Fruit fly (Drosophila melanogaster) whole organism, embryonic: ENCODE results near the gene Cyp318a1.
A peak's percentile ranks its signal among the peaks of the same experiment; 100 is the strongest.

Experiments used
- Aef1 ChIP-seq: fragments of 200-800 bp; sonication (Bioruptor generic); IDR thresholded peaks from 3 replicates; pipeline ENCODE4 v1.3.6; 2022; ENCODE audit warnings: missing biosample characterization, missing genetic modification characterization
- Bgb ChIP-seq: fragments of 200-800 bp; sonication (Bioruptor generic); IDR thresholded peaks from 2 replicates; pipeline ENCODE4 v1.3.6; 2022; ENCODE audit warnings: missing biosample characterization, missing genetic modification characterization; ENCODE audit not compliant: partially characterized antibody
- CG10321 ChIP-seq: fragments of 200-800 bp; sonication (Bioruptor generic); IDR thresholded peaks from 2 replicates; pipeline ENCODE4 v1.3.6; 2022; ENCODE audit warnings: missing biosample characterization, missing genetic modification characterization
- CG10565 ChIP-seq: fragments of 200-800 bp; sonication (Bioruptor generic); optimal IDR thresholded peaks from 3 replicates; lab custom pipeline; 2016; ENCODE audit warnings: missing biosample characterization, mild to moderate bottlenecking, missing genetic modification characterization
- CG12155 ChIP-seq: fragments of 200-800 bp; sonication (Bioruptor generic); optimal IDR thresholded peaks from 3 replicates; lab custom pipeline; 2016; ENCODE audit warnings: missing biosample characterization, missing genetic modification characterization
- CG12391 ChIP-seq: fragments of 200-800 bp; sonication (Bioruptor generic); optimal IDR thresholded peaks from 3 replicates; lab custom pipeline; 2018; ENCODE audit warnings: missing biosample characterization, mild to moderate bottlenecking, missing genetic modification characterization, moderate library complexity
- CG14860 ChIP-seq: fragments of 200-800 bp; sonication (Bioruptor generic); IDR thresholded peaks from 3 replicates; pipeline ENCODE4 v1.3.6; 2022; ENCODE audit warnings: missing biosample characterization, missing genetic modification characterization; ENCODE audit not compliant: partially characterized antibody
- CG15601 ChIP-seq: fragments of 200-800 bp; sonication (Bioruptor generic); optimal IDR thresholded peaks from 3 replicates; lab custom pipeline; 2019; ENCODE audit warnings: missing biosample characterization, mild to moderate bottlenecking, missing genetic modification characterization, moderate library complexity
- CG17802 ChIP-seq: fragments of 200-800 bp; sonication (Bioruptor generic); optimal IDR thresholded peaks from 2 replicates; lab custom pipeline; 2018; ENCODE audit warnings: missing biosample characterization, mild to moderate bottlenecking, missing genetic modification characterization, moderate library complexity
- CG1792 ChIP-seq: fragments of 200-800 bp; sonication (Bioruptor generic); optimal IDR thresholded peaks from 2 replicates; lab custom pipeline; 2016; ENCODE audit warnings: missing biosample characterization, missing genetic modification characterization
- CG2129 ChIP-seq: fragments of 200-800 bp; sonication (Bioruptor generic); IDR thresholded peaks from 2 replicates; pipeline ENCODE4 v1.3.6; 2022; ENCODE audit warnings: missing biosample characterization, missing genetic modification characterization; ENCODE audit not compliant: partially characterized antibody
- CG2202 ChIP-seq: fragments of 200-800 bp; sonication (Bioruptor generic); optimal IDR thresholded peaks from 2 replicates; lab custom pipeline; 2018; ENCODE audit warnings: missing biosample characterization, mild to moderate bottlenecking, missing genetic modification characterization
- CG2678 ChIP-seq: fragments of 200-800 bp; sonication (Bioruptor generic); optimal IDR thresholded peaks from 3 replicates; lab custom pipeline; 2019; ENCODE audit warnings: missing biosample characterization, mild to moderate bottlenecking, missing genetic modification characterization, moderate library complexity
- CG3065 ChIP-seq: fragments of 200-800 bp; sonication (Bioruptor generic); optimal IDR thresholded peaks from 2 replicates; lab custom pipeline; 2016; ENCODE audit warnings: missing biosample characterization, missing genetic modification characterization
- CG34224 ChIP-seq: fragments of 200-800 bp; sonication (Bioruptor generic); IDR thresholded peaks from 3 replicates; pipeline ENCODE4 v1.3.6; 2022; ENCODE audit warnings: missing biosample characterization, missing genetic modification characterization; ENCODE audit not compliant: partially characterized antibody
- CG6654 ChIP-seq: fragments of 200-800 bp; sonication (Bioruptor generic); optimal IDR thresholded peaks from 2 replicates; lab custom pipeline; 2017; ENCODE audit warnings: missing biosample characterization, mild to moderate bottlenecking, missing genetic modification characterization
- CG6791 ChIP-seq: fragments of 200-800 bp; sonication (Bioruptor generic); IDR thresholded peaks from 3 replicates; pipeline ENCODE4 v1.3.6; 2022; ENCODE audit warnings: missing biosample characterization, missing genetic modification characterization; ENCODE audit not compliant: partially characterized antibody
- CG9932 ChIP-seq: fragments of 200-800 bp; sonication (Bioruptor generic); IDR thresholded peaks from 2 replicates; pipeline ENCODE4 v1.3.6; 2022; ENCODE audit warnings: missing biosample characterization, missing genetic modification characterization
- Dad ChIP-seq: fragments of 200-800 bp; sonication (Bioruptor generic); optimal IDR thresholded peaks from 3 replicates; lab custom pipeline; 2016; ENCODE audit warnings: missing biosample characterization, missing genetic modification characterization
- Dref ChIP-seq: fragments of 200-800 bp; sonication (Bioruptor generic); IDR thresholded peaks from 2 replicates; pipeline ENCODE4 v1.3.6; 2022; ENCODE audit warnings: missing biosample characterization, missing genetic modification characterization
- E2f2 ChIP-seq: fragments of 200-800 bp; sonication (Bioruptor generic); IDR thresholded peaks from 2 replicates; pipeline ENCODE4 v1.3.6; 2022; ENCODE audit warnings: missing biosample characterization, missing genetic modification characterization
- HLHmδ ChIP-seq: fragments of 200-800 bp; sonication (Bioruptor generic); optimal IDR thresholded peaks from 2 replicates; lab custom pipeline; 2018; ENCODE audit warnings: missing biosample characterization, mild to moderate bottlenecking, missing genetic modification characterization, moderate library complexity
- HmgZ ChIP-seq: fragments of 200-800 bp; sonication (Bioruptor generic); optimal IDR thresholded peaks from 2 replicates; lab custom pipeline; 2018; ENCODE audit warnings: missing biosample characterization, mild to moderate bottlenecking, missing genetic modification characterization
- Hr39 ChIP-seq: fragments of >200 bp; optimal IDR thresholded peaks from 2 replicates; lab custom pipeline; 2017
- MBD-R2 ChIP-seq: fragments of 200-800 bp; sonication (Bioruptor generic); IDR thresholded peaks from 2 replicates; pipeline ENCODE4 v1.3.6; 2022; ENCODE audit warnings: missing biosample characterization, missing genetic modification characterization
- Med ChIP-seq: fragments of 200-800 bp; sonication (Bioruptor generic); peaks from one replicate; lab custom pipeline; 2016; ENCODE audit warnings: missing biosample characterization, missing genetic modification characterization, mild to moderate bottlenecking, inconsistent platforms, moderate library complexity
- Meics ChIP-seq: fragments of 200-800 bp; sonication (Bioruptor generic); optimal IDR thresholded peaks from 2 replicates; lab custom pipeline; 2017; ENCODE audit warnings: missing biosample characterization, mild to moderate bottlenecking, missing genetic modification characterization
- Mrtf ChIP-seq: fragments of 200-800 bp; sonication (Bioruptor generic); IDR thresholded peaks from 3 replicates; pipeline ENCODE4 v1.3.6; 2022; ENCODE audit warnings: missing biosample characterization, missing genetic modification characterization
- Oaz ChIP-seq: fragments of 200-800 bp; sonication (Bioruptor generic); IDR thresholded peaks from 2 replicates; pipeline ENCODE4 v1.3.6; 2022; ENCODE audit warnings: missing biosample characterization, missing genetic modification characterization
- Rfx ChIP-seq: fragments of 200-800 bp; sonication (Bioruptor generic); IDR thresholded peaks from 2 replicates; pipeline ENCODE4 v1.3.6; 2022; ENCODE audit warnings: missing biosample characterization, missing genetic modification characterization
- Sry-δ ChIP-seq: fragments of 200-800 bp; sonication (Bioruptor generic); optimal IDR thresholded peaks from 2 replicates; lab custom pipeline; 2016; ENCODE audit warnings: missing biosample characterization, missing genetic modification characterization
- Tbp ChIP-seq: fragments of >200 bp; optimal IDR thresholded peaks from 2 replicates; lab custom pipeline; 2018; ENCODE audit warnings: missing biosample characterization, missing genetic modification characterization
- Usf ChIP-seq: fragments of 200-800 bp; sonication (Bioruptor generic); optimal IDR thresholded peaks from 2 replicates; lab custom pipeline; 2017; ENCODE audit warnings: missing genotype, missing biosample characterization, missing genetic modification characterization
- bsh ChIP-seq, 2 experiments: fragments of 200-800 bp; sonication (Bioruptor generic); optimal IDR thresholded peaks; 2 replicates each; lab custom pipeline; 2017 to 2018; ENCODE audit warnings: mild to moderate bottlenecking in 2 of 2, missing biosample characterization in 2 of 2, missing genetic modification characterization in 2 of 2, moderate library complexity in 1 of 2
- cas ChIP-seq: fragments of 200-800 bp; sonication (Bioruptor generic); IDR thresholded peaks from 2 replicates; pipeline ENCODE4 v1.3.6; 2022; ENCODE audit warnings: missing biosample characterization, missing genetic modification characterization
- fd3F ChIP-seq: fragments of 200-800 bp; sonication (Bioruptor generic); optimal IDR thresholded peaks from 2 replicates; lab custom pipeline; 2018; ENCODE audit warnings: missing biosample characterization, mild to moderate bottlenecking, missing genetic modification characterization, moderate library complexity
- hb ChIP-seq: fragments of 200-800 bp; sonication (Bioruptor generic); IDR thresholded peaks from 3 replicates; pipeline ENCODE4 v1.3.6; 2022; ENCODE audit warnings: missing biosample characterization, missing genetic modification characterization; ENCODE audit not compliant: partially characterized antibody
- hth ChIP-seq: fragments of >200 bp; optimal IDR thresholded peaks from 2 replicates; lab custom pipeline; 2017; ENCODE audit warnings: inconsistent platforms
- knrl ChIP-seq: fragments of 200-800 bp; sonication (Bioruptor generic); IDR thresholded peaks from 3 replicates; pipeline ENCODE4 v1.3.6; 2022; ENCODE audit warnings: missing biosample characterization, missing genetic modification characterization; ENCODE audit not compliant: partially characterized antibody
- lilli ChIP-seq: fragments of 200-800 bp; sonication (Bioruptor generic); optimal IDR thresholded peaks from 3 replicates; lab custom pipeline; 2016; ENCODE audit warnings: missing biosample characterization, missing genetic modification characterization
- nau ChIP-seq: fragments of 200-800 bp; sonication (Bioruptor generic); optimal IDR thresholded peaks from 3 replicates; lab custom pipeline; 2017; ENCODE audit warnings: missing biosample characterization, mild to moderate bottlenecking, missing genetic modification characterization, missing genetic modification reagents
- pzg ChIP-seq: fragments of 200-800 bp; sonication (Bioruptor generic); optimal IDR thresholded peaks from 3 replicates; lab custom pipeline; 2018; ENCODE audit warnings: missing biosample characterization, mild to moderate bottlenecking, missing genetic modification characterization, moderate library complexity
- sna ChIP-seq: fragments of 200-800 bp; sonication (Bioruptor generic); IDR thresholded peaks from 2 replicates; pipeline ENCODE4 v1.3.6; 2022; ENCODE audit warnings: missing biosample characterization, missing genetic modification characterization; ENCODE audit not compliant: partially characterized antibody
- sqz ChIP-seq: fragments of 200-800 bp; sonication (Bioruptor generic); optimal IDR thresholded peaks from 3 replicates; lab custom pipeline; 2018; ENCODE audit warnings: missing biosample characterization, mild to moderate bottlenecking, missing genetic modification characterization
- tin ChIP-seq: fragments of 200-800 bp; sonication (Bioruptor generic); optimal IDR thresholded peaks from 3 replicates; lab custom pipeline; 2016; ENCODE audit warnings: missing biosample characterization, missing genetic modification characterization
- trh ChIP-seq: fragments of 200-800 bp; sonication (Bioruptor generic); optimal IDR thresholded peaks from 2 replicates; lab custom pipeline; 2016; ENCODE audit warnings: missing biosample characterization, missing genetic modification characterization
- unc-4 ChIP-seq: fragments of 200-800 bp; sonication (Bioruptor generic); IDR thresholded peaks from 2 replicates; pipeline ENCODE4 v1.3.6; 2022; ENCODE audit warnings: missing biosample characterization, missing genetic modification characterization; ENCODE audit not compliant: partially characterized antibody
- wdn ChIP-seq: fragments of 200-800 bp; sonication (Bioruptor generic); IDR thresholded peaks from 2 replicates; pipeline ENCODE4 v1.3.6; 2022; ENCODE audit warnings: missing biosample characterization, missing genetic modification characterization
- zen2 ChIP-seq: fragments of 200-800 bp; sonication (Bioruptor generic); IDR thresholded peaks from 3 replicates; pipeline ENCODE4 v1.3.6; 2022; ENCODE audit warnings: missing biosample characterization, missing genetic modification characterization; ENCODE audit not compliant: partially characterized antibody
- zfh1 ChIP-seq: fragments of 200-800 bp; sonication (Bioruptor generic); IDR thresholded peaks from 3 replicates; pipeline ENCODE4 v1.3.6; 2022; ENCODE audit warnings: missing biosample characterization, missing genetic modification characterization

Gene Cyp318a1

dm6 chrX:12017815-12018439 is 14.5 kb upstream of the Cyp318a1 start, which contains the start of gene Chrac-16 (continued):
- TF ChIP-seq Bgb = peak; percentile 81
- no peak for TF ChIP-seq hth
- no peak for TF ChIP-seq tin (GFP tag; lab: Kevin White, UChicago)
- TF ChIP-seq CG2129 (GFP tag; lab: Robert Waterston, UW) = peak; percentile 60
- TF ChIP-seq Tbp = no peak
- TF ChIP-seq CG3065 = no peak
- TF ChIP-seq fd3F (GFP tag; lab: Kevin White, UChicago) = no peak
- TF ChIP-seq Meics (GFP tag; lab: Kevin White, UChicago) = no peak
- TF ChIP-seq CG17802 (tag; lab: Kevin White, UChicago) = no peak
- no peak for TF ChIP-seq zfh1 (GFP tag; lab: Robert Waterston, UW)
- TF ChIP-seq Sry-δ (GFP tag; lab: Kevin White, UChicago) = peak; percentile 83
- TF ChIP-seq lilli = no peak
- TF ChIP-seq CG6654 (GFP tag; lab: Kevin White, UChicago) = no peak
- TF ChIP-seq MBD-R2 = peak; percentile 55
- peak; percentile 29 for TF ChIP-seq pzg
- peak; percentile 61 for TF ChIP-seq CG34224 (GFP tag; lab: Robert Waterston, UW)
- no peak for TF ChIP-seq trh (GFP tag; lab: Kevin White, UChicago)
- no peak for TF ChIP-seq CG12391 (tag; lab: Kevin White, UChicago)
- peak; percentile 70 for TF ChIP-seq unc-4 (GFP tag; lab: Robert Waterston, UW)
- no peak for TF ChIP-seq Mrtf (GFP tag; lab: Robert Waterston, UW)
- TF ChIP-seq CG10565 = no peak
- TF ChIP-seq E2f2 (GFP tag; lab: Robert Waterston, UW) = peak; percentile 7; the same call in 1 of the 2 replicates
- no peak for TF ChIP-seq HmgZ
- TF ChIP-seq zen2 (GFP tag; lab: Robert Waterston, UW) = peak; percentile 73
- TF ChIP-seq Rfx = no peak
- no peak for TF ChIP-seq CG15601 (tag; lab: Kevin White, UChicago)
- TF ChIP-seq sqz = peak; percentile 19
- peak; percentile 62 for TF ChIP-seq Med (GFP tag; lab: Kevin White, UChicago)
- TF ChIP-seq Usf (GFP tag; lab: Kevin White, UChicago) = no peak
- TF ChIP-seq Dref (GFP tag; lab: Robert Waterston, UW) = peak; percentile 76
- no peak for TF ChIP-seq CG10321 (GFP tag; lab: Robert Waterston, UW)
- peak; percentile 73 for TF ChIP-seq hb
- TF ChIP-seq Dad (GFP tag; lab: Kevin White, UChicago) = no peak
- no peak for TF ChIP-seq nau (GFP tag; lab: Kevin White, UChicago)
- TF ChIP-seq Aef1 (GFP tag; lab: Robert Waterston, UW) = no peak
- TF ChIP-seq CG14860 = peak; percentile 78
- no peak for TF ChIP-seq wdn
- TF ChIP-seq sna (GFP tag; lab: Robert Waterston, UW) = peak; percentile 70
- TF ChIP-seq cas = no peak
- TF ChIP-seq CG6791 (GFP tag; lab: Robert Waterston, UW) = peak; percentile 84
- no peak for TF ChIP-seq CG12155 (GFP tag; lab: Kevin White, UChicago)
- TF ChIP-seq CG2202 (tag; lab: Kevin White, UChicago) = no peak
- TF ChIP-seq CG9932 (GFP tag; lab: Robert Waterston, UW) = peak; percentile 19; the same call in 1 of the 2 replicates
- TF ChIP-seq knrl = peak; percentile 80
- no peak for TF ChIP-seq CG2678 (tag; lab: Kevin White, UChicago)
- no peak for TF ChIP-seq bsh (GFP tag; optimal IDR thresholded peaks at IDR 0.05; lab: Kevin White, UChicago)
- no peak for TF ChIP-seq Hr39
- TF ChIP-seq Oaz = no peak
- TF ChIP-seq HLHmδ (GFP tag; lab: Kevin White, UChicago) = no peak
- TF ChIP-seq CG1792 (GFP tag; lab: Kevin White, UChicago) = no peak
